Worm (Caenorhabditis elegans) whole organism, young adult: Measurements from ENCODE around the gene W04E12.4.

ENCODE experiments used
- B0261.1 ChIP-seq: sonication (generic microtip); optimal IDR thresholded peaks from 2 replicates; lab custom pipeline; 2016; ENCODE audit warnings: mild to moderate bottlenecking, missing genetic modification characterization, moderate library complexity, missing compliant biosample characterization
- F57C9.4 ChIP-seq: sonication (generic microtip); optimal IDR thresholded peaks from 2 replicates; lab custom pipeline; 2017; ENCODE audit warnings: mild to moderate bottlenecking, missing genetic modification characterization, missing compliant biosample characterization
- madf-8 ChIP-seq: fragments of 200-800 bp; sonication (Bioruptor generic); conservative IDR thresholded peaks from 2 replicates; pipeline ENCODE4 v1.3.6; 2022; ENCODE audit warnings: missing genetic modification reagents, missing genetic modification characterization, missing compliant biosample characterization

ce11 chrV:19738117-19738516, 5.3 kb upstream of the W04E12.4 start, which contains the start of gene fbxa-131:
- TF ChIP-seq F57C9.4, result no peak
- TF ChIP-seq B0261.1 (tag; lab: Kevin White, UChicago), result no peak
- TF ChIP-seq madf-8, result no peak
